Fruit fly (Drosophila melanogaster) whole organism, prepupa: ENCODE measurements around the gene Bdbt.

Experiments
- Blimp-1 ChIP-seq: fragments of 200-800 bp; sonication (Bioruptor generic); optimal IDR thresholded peaks from 3 replicates; lab custom pipeline; 2017; ENCODE audit warnings: missing biosample characterization, missing genetic modification characterization, mild to moderate bottlenecking, moderate library complexity, missing genetic modification reagents
- CG10669 ChIP-seq: fragments of 200-800 bp; sonication (Bioruptor generic); optimal IDR thresholded peaks from 3 replicates; lab custom pipeline; 2018; ENCODE audit warnings: missing biosample characterization, mild to moderate bottlenecking, missing genetic modification characterization, moderate library complexity
- CG11294 ChIP-seq: fragments of 200-800 bp; sonication (Bioruptor generic); IDR thresholded peaks from 2 replicates; pipeline ENCODE4 v1.3.6; 2022; ENCODE audit warnings: missing biosample characterization, missing genetic modification characterization
- CG11762 ChIP-seq: fragments of 200-800 bp; sonication (Bioruptor generic); optimal IDR thresholded peaks from 3 replicates; lab custom pipeline; 2016; ENCODE audit warnings: missing biosample characterization, missing genetic modification characterization; ENCODE audit not compliant: insufficient read depth
- CG11902 ChIP-seq: fragments of 200-800 bp; sonication (Bioruptor generic); optimal IDR thresholded peaks from 3 replicates; lab custom pipeline; 2016; ENCODE audit warnings: missing biosample characterization, missing genetic modification characterization
- CG1621 ChIP-seq: fragments of 200-800 bp; sonication (Bioruptor generic); optimal IDR thresholded peaks from 3 replicates; lab custom pipeline; 2018; ENCODE audit warnings: missing biosample characterization, mild to moderate bottlenecking, missing genetic modification characterization
- CG16779 ChIP-seq: fragments of 200-800 bp; sonication (Bioruptor generic); optimal IDR thresholded peaks from 3 replicates; lab custom pipeline; 2017; ENCODE audit warnings: missing biosample characterization, mild to moderate bottlenecking, missing genetic modification characterization
- CG3032 ChIP-seq: fragments of 200-800 bp; optimal IDR thresholded peaks from 2 replicates; lab custom pipeline; 2019; ENCODE audit warnings: missing biosample characterization, mild to moderate bottlenecking, missing genetic modification characterization, moderate library complexity
- CG31627 ChIP-seq: fragments of 200-800 bp; sonication (Bioruptor generic); optimal IDR thresholded peaks from 3 replicates; lab custom pipeline; 2016; ENCODE audit warnings: missing biosample characterization, missing genetic modification characterization
- CG34406 ChIP-seq: fragments of 200-800 bp; sonication (Bioruptor generic); optimal IDR thresholded peaks from 3 replicates; lab custom pipeline; 2016; ENCODE audit warnings: missing biosample characterization, missing genetic modification characterization
- CG6792 ChIP-seq: fragments of 200-800 bp; sonication (Bioruptor generic); optimal IDR thresholded peaks from 3 replicates; lab custom pipeline; 2016; ENCODE audit warnings: missing biosample characterization, missing genetic modification characterization
- CG6808 ChIP-seq: fragments of 200-800 bp; sonication (Bioruptor generic); optimal IDR thresholded peaks from 3 replicates; lab custom pipeline; 2017; ENCODE audit warnings: missing biosample characterization, missing genetic modification characterization, mild to moderate bottlenecking, moderate library complexity, missing genetic modification reagents
- CG6854 ChIP-seq: fragments of 200-800 bp; sonication (Bioruptor generic); optimal IDR thresholded peaks from 2 replicates; lab custom pipeline; 2017; ENCODE audit warnings: missing biosample characterization, mild to moderate bottlenecking, missing genetic modification characterization
- CG8319 ChIP-seq: fragments of 200-800 bp; sonication (Bioruptor generic); optimal IDR thresholded peaks from 3 replicates; lab custom pipeline; 2016; ENCODE audit warnings: missing biosample characterization, missing genetic modification characterization
- CG8632 ChIP-seq: fragments of 200-800 bp; sonication (Bioruptor generic); optimal IDR thresholded peaks from 3 replicates; lab custom pipeline; 2016; ENCODE audit warnings: missing biosample characterization, missing genetic modification characterization
- CG9139 ChIP-seq: fragments of 200-800 bp; sonication (Bioruptor generic); optimal IDR thresholded peaks from 3 replicates; lab custom pipeline; 2017; ENCODE audit warnings: missing biosample characterization, mild to moderate bottlenecking, missing genetic modification characterization
- Eip78C ChIP-seq: fragments of 200-800 bp; sonication (Bioruptor generic); peaks from one replicate; lab custom pipeline; 2016; ENCODE audit warnings: missing biosample characterization, missing genetic modification characterization
- Eip93F ChIP-seq: fragments of 200-800 bp; sonication (Bioruptor generic); optimal IDR thresholded peaks from 2 replicates; lab custom pipeline; 2016; ENCODE audit warnings: missing biosample characterization, mild to moderate bottlenecking, missing genetic modification characterization
- Hr38 ChIP-seq: sonication (Bioruptor generic); optimal IDR thresholded peaks from 2 replicates; lab custom pipeline; 2016; ENCODE audit warnings: missing biosample characterization, missing genetic modification characterization
- Hr39 ChIP-seq: fragments of 200-800 bp; sonication (Bioruptor generic); optimal IDR thresholded peaks from 2 replicates; lab custom pipeline; 2016; ENCODE audit warnings: missing biosample characterization, missing genetic modification characterization
- Hr4 ChIP-seq: fragments of 200-800 bp; sonication (Bioruptor generic); optimal IDR thresholded peaks from 3 replicates; lab custom pipeline; 2016; ENCODE audit warnings: missing biosample characterization, missing genetic modification characterization
- Met ChIP-seq: fragments of 200-800 bp; sonication (Bioruptor generic); optimal IDR thresholded peaks from 3 replicates; lab custom pipeline; 2016; ENCODE audit warnings: missing biosample characterization, missing genetic modification characterization
- Sox102F ChIP-seq: fragments of 200-800 bp; sonication (Bioruptor generic); optimal IDR thresholded peaks from 2 replicates; lab custom pipeline; 2016; ENCODE audit warnings: missing biosample characterization, mild to moderate bottlenecking, missing genetic modification characterization
- Sox14 ChIP-seq: fragments of 200-800 bp; sonication (Bioruptor generic); optimal IDR thresholded peaks from 3 replicates; lab custom pipeline; 2016; ENCODE audit warnings: missing biosample characterization, missing genetic modification characterization
- Sox15 ChIP-seq: fragments of 200-800 bp; sonication (Bioruptor generic); optimal IDR thresholded peaks from 3 replicates; lab custom pipeline; 2016; ENCODE audit warnings: missing biosample characterization, missing genetic modification characterization
- acj6 ChIP-seq: fragments of 200-800 bp; sonication (Bioruptor generic); optimal IDR thresholded peaks from 3 replicates; lab custom pipeline; 2016; ENCODE audit warnings: missing biosample characterization, missing genetic modification characterization
- cyc ChIP-seq: fragments of 200-800 bp; sonication (Bioruptor generic); optimal IDR thresholded peaks from 3 replicates; lab custom pipeline; 2016; ENCODE audit warnings: missing biosample characterization, missing genetic modification characterization
- dsx ChIP-seq: fragments of 200-800 bp; optimal IDR thresholded peaks from 3 replicates; lab custom pipeline; 2019; ENCODE audit warnings: missing biosample characterization, mild to moderate bottlenecking, missing genetic modification characterization, moderate library complexity; ENCODE audit not compliant: poor library complexity, severe bottlenecking
- eg ChIP-seq: fragments of 200-800 bp; sonication (Bioruptor generic); IDR thresholded peaks from 3 replicates; pipeline ENCODE4 v1.3.6; 2022; ENCODE audit warnings: missing biosample characterization, missing genetic modification characterization
- esn ChIP-seq: fragments of 200-800 bp; sonication (Bioruptor generic); optimal IDR thresholded peaks from 2 replicates; lab custom pipeline; 2016; ENCODE audit warnings: missing biosample characterization, mild to moderate bottlenecking, missing genetic modification characterization, moderate library complexity
- fd59A ChIP-seq: fragments of 200-800 bp; sonication (Bioruptor generic); optimal IDR thresholded peaks from 2 replicates; lab custom pipeline; 2017; ENCODE audit warnings: missing biosample characterization, mild to moderate bottlenecking, missing genetic modification characterization, missing genetic modification reagents
- fd85E ChIP-seq: fragments of 200-800 bp; sonication (Bioruptor generic); optimal IDR thresholded peaks from 3 replicates; lab custom pipeline; 2016; ENCODE audit warnings: missing biosample characterization, missing genetic modification characterization
- fkh ChIP-seq: fragments of 200-800 bp; sonication (Bioruptor generic); optimal IDR thresholded peaks from 3 replicates; lab custom pipeline; 2017; ENCODE audit warnings: missing biosample characterization, mild to moderate bottlenecking, missing genetic modification characterization, moderate library complexity
- lz ChIP-seq: fragments of 200-800 bp; sonication (Bioruptor generic); optimal IDR thresholded peaks from 3 replicates; lab custom pipeline; 2016; ENCODE audit warnings: missing biosample characterization, missing genetic modification characterization
- pdm3 ChIP-seq: fragments of 200-800 bp; sonication (Bioruptor generic); optimal IDR thresholded peaks from 3 replicates; lab custom pipeline; 2016; ENCODE audit warnings: missing biosample characterization, missing genetic modification characterization
- salr ChIP-seq, 2 experiments: fragments of 200-800 bp; sonication (Bioruptor generic); optimal IDR thresholded peaks; 3 replicates each; lab custom pipeline; 2016 to 2018; ENCODE audit warnings: missing biosample characterization in 2 of 2, missing genetic modification characterization in 2 of 2, mild to moderate bottlenecking in 1 of 2
- spab ChIP-seq: fragments of 200-800 bp; sonication (Bioruptor generic); optimal IDR thresholded peaks from 2 replicates; lab custom pipeline; 2017; ENCODE audit warnings: missing biosample characterization, mild to moderate bottlenecking, missing genetic modification characterization, missing genetic modification reagents
- ss ChIP-seq, 2 experiments: fragments of 200-800 bp; sonication (Bioruptor generic); optimal IDR thresholded peaks; 2 replicates in 1 of 2; 3 replicates in 1 of 2; lab custom pipeline; 2017 to 2018; ENCODE audit warnings: mild to moderate bottlenecking in 2 of 2, missing biosample characterization in 2 of 2, missing genetic modification characterization in 2 of 2, moderate library complexity in 1 of 2
- svp ChIP-seq: fragments of 200-800 bp; sonication (Bioruptor generic); peaks from one replicate; lab custom pipeline; 2016; ENCODE audit warnings: missing biosample characterization, missing genetic modification characterization
- topi ChIP-seq: fragments of 200-800 bp; sonication (Bioruptor generic); optimal IDR thresholded peaks from 3 replicates; lab custom pipeline; 2016; ENCODE audit warnings: missing biosample characterization, missing genetic modification characterization
- vri ChIP-seq: fragments of 200-800 bp; sonication (Bioruptor generic); optimal IDR thresholded peaks from 3 replicates; lab custom pipeline; 2016; ENCODE audit warnings: missing biosample characterization, mild to moderate bottlenecking, missing genetic modification characterization

Gene Bdbt

dm6 chr3R:21101453-21102214 is 17.0 kb downstream of the Bdbt start, which contains the start of the genes CG7044 and Tbc1d22:
CG7044 (minus strand) TSS chr3R:21101718.
Tbc1d22 (plus strand) TSS chr3R:21102199.
- TF ChIP-seq CG9139 (GFP tag; lab: Kevin White, UChicago) (no peak), CG3032 (tag; lab: Kevin White, UChicago) (peak; percentile 60), CG6854 (GFP tag; lab: Kevin White, UChicago) (no peak), CG1621 (tag; lab: Kevin White, UChicago) (no peak), Hr39 (GFP tag; lab: Kevin White, UChicago) (peak; percentile 70), fd85E (GFP tag; lab: Kevin White, UChicago) (no peak), vri (GFP tag; lab: Kevin White, UChicago) (no peak), CG8632 (no peak), fd59A (peak; percentile 5), Sox102F (GFP tag; lab: Kevin White, UChicago) (no peak), Sox14 (GFP tag; lab: Kevin White, UChicago) (peak; percentile 35), lz (GFP tag; lab: Kevin White, UChicago) (peak; percentile 65), ss (GFP tag; optimal IDR thresholded peaks at IDR 0.05; lab: Kevin White, UChicago) (no peak), svp (peak; percentile 89), topi (GFP tag; lab: Kevin White, UChicago) (peak; percentile 41), CG6808 (GFP tag; lab: Kevin White, UChicago) (no peak), Hr4 (GFP tag; lab: Kevin White, UChicago) (no peak), CG16779 (tag; lab: Kevin White, UChicago) (no peak), dsx (GFP tag; lab: Kevin White, UChicago) (no peak), cyc (GFP tag; lab: Kevin White, UChicago) (peak; percentile 50), CG8319 (peak; percentile 37), pdm3 (GFP tag; lab: Kevin White, UChicago) (no peak), salr (GFP tag; optimal IDR thresholded peaks at IDR 0.05; lab: Kevin White, UChicago) (no peak), CG34406 (GFP tag; lab: Kevin White, UChicago) (no peak), spab (GFP tag; lab: Kevin White, UChicago) (no peak), Blimp-1 (GFP tag; lab: Kevin White, UChicago) (peak; percentile 0), CG11902 (GFP tag; lab: Kevin White, UChicago) (peak; percentile 39), CG10669 (no peak), Hr38 (GFP tag; lab: Kevin White, UChicago) (no peak), eg (no peak), Sox15 (GFP tag; lab: Kevin White, UChicago) (peak; percentile 62), Eip78C (GFP tag; lab: Kevin White, UChicago) (peak; percentile 33), Eip93F (GFP tag; lab: Kevin White, UChicago) (peak; percentile 35), acj6 (GFP tag; lab: Kevin White, UChicago) (peak; percentile 47), CG11294 (no peak; the same call in 1 of the 2 replicates), fkh (peak; percentile 55), Met (GFP tag; lab: Kevin White, UChicago) (no peak), esn (GFP tag; lab: Kevin White, UChicago) (peak; percentile 64), CG11762 (GFP tag; lab: Kevin White, UChicago) (no peak), CG6792 (GFP tag; lab: Kevin White, UChicago) (peak; percentile 34), CG31627 (GFP tag; lab: Kevin White, UChicago) (peak; percentile 68)
- TF ChIP-seq, all 60 proteins: peak for 19
